Fruit fly (Drosophila melanogaster): Measurements from ENCODE around the gene Ir94e.

Ir94e gene

dm6 chr3R:23358565-23359138 lies 46.7 kb upstream of the Ir94e start, which contains the start of gene RpS3 (continued):
- TF ChIP-seq org-1 (GFP tag; optimal IDR thresholded peaks at IDR 0.05): no peak
- TF ChIP-seq CG18476 (GFP tag; optimal IDR thresholded peaks at IDR 0.05): no peak
- TF ChIP-seq phol (tag; optimal IDR thresholded peaks at IDR 0.05): peak; percentile 70
- TF ChIP-seq CG6813 (GFP tag; optimal IDR thresholded peaks at IDR 0.05): no peak
- no peak for TF ChIP-seq CG7786 (GFP tag; optimal IDR thresholded peaks at IDR 0.05)
- TF ChIP-seq CG10565 (GFP tag; optimal IDR thresholded peaks at IDR 0.05): no peak
- no peak for TF ChIP-seq CG2129 (GFP tag; IDR thresholded peaks at IDR 0.05; ENCODE audit: partially characterized antibody)
- TF ChIP-seq CG8944 (GFP tag; optimal IDR thresholded peaks at IDR 0.05): no peak
- TF ChIP-seq cad (GFP tag; optimal IDR thresholded peaks at IDR 0.05): no peak
- no peak for TF ChIP-seq Scr (GFP tag; IDR thresholded peaks at IDR 0.05; ENCODE audit: partially characterized antibody)
- no peak for TF ChIP-seq maf-S (GFP tag; optimal IDR thresholded peaks at IDR 0.05)
- no peak for TF ChIP-seq chm (GFP tag; IDR thresholded peaks at IDR 0.05)
- TF ChIP-seq Abd-B (GFP tag; optimal IDR thresholded peaks at IDR 0.05): no peak
- no peak for TF ChIP-seq CG33557 (GFP tag; optimal IDR thresholded peaks at IDR 0.05)
- no peak for TF ChIP-seq z (GFP tag; IDR thresholded peaks at IDR 0.05)
- TF ChIP-seq Atf3 (GFP tag; optimal IDR thresholded peaks at IDR 0.05): no peak
- TF ChIP-seq vfl (GFP tag; optimal IDR thresholded peaks at IDR 0.05): no peak
- TF ChIP-seq pfk (GFP tag; optimal IDR thresholded peaks at IDR 0.05): peak; percentile 12
- peak; percentile 39 for TF ChIP-seq PHDP (tag; optimal IDR thresholded peaks at IDR 0.05)
- no peak for TF ChIP-seq sc (optimal IDR thresholded peaks at IDR 0.05)
- no peak for TF ChIP-seq sc (GFP tag; optimal IDR thresholded peaks at IDR 0.05)
- no peak for TF ChIP-seq CG17802 (tag; optimal IDR thresholded peaks at IDR 0.05)
- no peak for TF ChIP-seq cato (GFP tag; optimal IDR thresholded peaks at IDR 0.05; ENCODE audit: borderline replicate concordance)
- TF ChIP-seq schlank (tag; optimal IDR thresholded peaks at IDR 0.05): no peak
- peak; percentile 63 for TF ChIP-seq Fer1 (GFP tag; optimal IDR thresholded peaks at IDR 0.05)
- no peak for TF ChIP-seq B-H1 (GFP tag; IDR thresholded peaks at IDR 0.05)
- no peak for TF ChIP-seq Atf-2 (GFP tag; optimal IDR thresholded peaks at IDR 0.05)
- TF ChIP-seq Sin3A (optimal IDR thresholded peaks at IDR 0.05): peak; percentile 24
- peak; percentile 1 for TF ChIP-seq Camta (GFP tag; optimal IDR thresholded peaks at IDR 0.05)
- peak; percentile 32; the same call in 1 of the 2 replicates for TF ChIP-seq CG3847 (GFP tag; IDR thresholded peaks at IDR 0.05)
- 0 out of 4 replicates have a peak, but pooled peaks have one; percentile 29 for TF ChIP-seq Dll (GFP tag; IDR thresholded peaks at IDR 0.05; ENCODE audit: partially characterized antibody)
- TF ChIP-seq corto (GFP tag; optimal IDR thresholded peaks at IDR 0.05): no peak
- TF ChIP-seq nerfin-2 (GFP tag; IDR thresholded peaks at IDR 0.05; ENCODE audit: partially characterized antibody): no peak
- no peak for TF ChIP-seq CG12104 (GFP tag; optimal IDR thresholded peaks at IDR 0.05)
- no peak for TF ChIP-seq ro (GFP tag; IDR thresholded peaks at IDR 0.05)
- peak; percentile 33 for TF ChIP-seq kah (GFP tag; optimal IDR thresholded peaks at IDR 0.05)
- TF ChIP-seq dati (GFP tag; IDR thresholded peaks at IDR 0.05): no peak
- TF ChIP-seq CG14441 (GFP tag; IDR thresholded peaks at IDR 0.05): no peak
- no peak for TF ChIP-seq H2.0 (GFP tag; IDR thresholded peaks at IDR 0.05)
- no peak for TF ChIP-seq HLHmδ (GFP tag; optimal IDR thresholded peaks at IDR 0.05)
- no peak for TF ChIP-seq CG15479 (GFP tag; optimal IDR thresholded peaks at IDR 0.05)
- TF ChIP-seq repo (GFP tag; optimal IDR thresholded peaks at IDR 0.05): no peak
- TF ChIP-seq zfh2 (GFP tag; optimal IDR thresholded peaks at IDR 0.05): no peak
- peak in 1 of 2 experiments; percentile 19 for TF ChIP-seq Hr51 (GFP tag; optimal IDR thresholded peaks at IDR 0.05)
- peak; percentile 71 for TF ChIP-seq gfzf (GFP tag; optimal IDR thresholded peaks at IDR 0.05)
- TF ChIP-seq ken (GFP tag; IDR thresholded peaks at IDR 0.05): no peak
- no peak for TF ChIP-seq Taf1 (GFP tag; IDR thresholded peaks at IDR 0.05)
- TF ChIP-seq Kr (GFP tag; optimal IDR thresholded peaks at IDR 0.05): no peak
- TF ChIP-seq CG13287 (GFP tag; IDR thresholded peaks at IDR 0.05; ENCODE audit: partially characterized antibody): peak; percentile 53
- TF ChIP-seq Hr3 (GFP tag; optimal IDR thresholded peaks at IDR 0.05): no peak
- TF ChIP-seq pum (GFP tag; optimal IDR thresholded peaks at IDR 0.05): no peak

Data from whole organism, embryonic.